Fruit fly (Drosophila melanogaster) whole organism, embryonic: ENCODE measurements around the gene Dhc62B.

Source experiments
- Atf-2 ChIP-seq: fragments of 200-800 bp; sonication (Bioruptor generic); optimal IDR thresholded peaks from 2 replicates; lab custom pipeline; 2016; ENCODE audit warnings: missing biosample characterization, missing genetic modification characterization
- CG10274 ChIP-seq: fragments of 200-800 bp; sonication (Bioruptor generic); optimal IDR thresholded peaks from 3 replicates; lab custom pipeline; 2017; ENCODE audit warnings: missing biosample characterization, mild to moderate bottlenecking, missing genetic modification characterization
- CG10654 ChIP-seq: fragments of 200-800 bp; sonication (Bioruptor generic); optimal IDR thresholded peaks from 2 replicates; lab custom pipeline; 2016; ENCODE audit warnings: missing biosample characterization, missing genetic modification characterization
- CG11247 ChIP-seq: fragments of 200-800 bp; sonication (Bioruptor generic); IDR thresholded peaks from 2 replicates; pipeline ENCODE4 v1.3.6; 2022; ENCODE audit warnings: missing biosample characterization, missing genetic modification characterization
- CG13287 ChIP-seq: fragments of 200-800 bp; sonication (Bioruptor generic); IDR thresholded peaks from 2 replicates; pipeline ENCODE4 v1.3.6; 2022; ENCODE audit warnings: missing biosample characterization, missing genetic modification characterization; ENCODE audit not compliant: partially characterized antibody
- CG13424 ChIP-seq: fragments of 200-800 bp; sonication (Bioruptor generic); optimal IDR thresholded peaks from 2 replicates; lab custom pipeline; 2019; ENCODE audit warnings: missing biosample characterization, mild to moderate bottlenecking, missing genetic modification characterization, moderate library complexity
- CG13624 ChIP-seq: fragments of 200-800 bp; sonication (Bioruptor generic); optimal IDR thresholded peaks from 2 replicates; lab custom pipeline; 2016; ENCODE audit warnings: missing biosample characterization, missing genetic modification characterization
- CG13775 ChIP-seq: fragments of 200-800 bp; sonication (Bioruptor generic); optimal IDR thresholded peaks from 3 replicates; lab custom pipeline; 2017; ENCODE audit warnings: missing biosample characterization, mild to moderate bottlenecking, missing genetic modification characterization
- CG15073 ChIP-seq: fragments of 200-800 bp; sonication (Bioruptor generic); optimal IDR thresholded peaks from 2 replicates; lab custom pipeline; 2016; ENCODE audit warnings: missing biosample characterization, missing genetic modification characterization
- CG17328 ChIP-seq: fragments of 200-800 bp; sonication (Bioruptor generic); IDR thresholded peaks from 2 replicates; pipeline ENCODE4 v1.3.6; 2022; ENCODE audit warnings: missing biosample characterization, missing genetic modification characterization
- CG2202 ChIP-seq: fragments of 200-800 bp; sonication (Bioruptor generic); optimal IDR thresholded peaks from 2 replicates; lab custom pipeline; 2018; ENCODE audit warnings: missing biosample characterization, mild to moderate bottlenecking, missing genetic modification characterization
- CG31224 ChIP-seq: fragments of 200-800 bp; sonication (Bioruptor generic); IDR thresholded peaks from 2 replicates; pipeline ENCODE4 v1.3.6; 2022; ENCODE audit warnings: missing biosample characterization, missing genetic modification characterization
- CG4617 ChIP-seq: fragments of 200-800 bp; sonication (Bioruptor generic); optimal IDR thresholded peaks from 3 replicates; lab custom pipeline; 2016; ENCODE audit warnings: missing biosample characterization, missing genetic modification characterization, borderline replicate concordance
- CG6654 ChIP-seq: fragments of 200-800 bp; sonication (Bioruptor generic); optimal IDR thresholded peaks from 2 replicates; lab custom pipeline; 2017; ENCODE audit warnings: missing biosample characterization, mild to moderate bottlenecking, missing genetic modification characterization
- CG7357 ChIP-seq: fragments of 200-800 bp; sonication (Bioruptor generic); IDR thresholded peaks from 3 replicates; pipeline ENCODE4 v1.3.6; 2022; ENCODE audit warnings: missing biosample characterization, missing genetic modification characterization
- CG7745 ChIP-seq: fragments of 200-800 bp; sonication (Bioruptor generic); optimal IDR thresholded peaks from 2 replicates; lab custom pipeline; 2018; ENCODE audit warnings: missing biosample characterization, mild to moderate bottlenecking, missing genetic modification characterization, moderate library complexity
- CG7928 ChIP-seq: fragments of 200-800 bp; sonication (Bioruptor generic); optimal IDR thresholded peaks from 2 replicates; lab custom pipeline; 2017; ENCODE audit warnings: missing biosample characterization, mild to moderate bottlenecking, missing genetic modification characterization
- CG8089 ChIP-seq: fragments of 200-800 bp; sonication (Bioruptor generic); optimal IDR thresholded peaks from 3 replicates; lab custom pipeline; 2016; ENCODE audit warnings: missing biosample characterization, missing genetic modification characterization
- Dek ChIP-seq: fragments of 200-800 bp; sonication (Bioruptor generic); optimal IDR thresholded peaks from 3 replicates; lab custom pipeline; 2019; ENCODE audit warnings: missing biosample characterization, mild to moderate bottlenecking, missing genetic modification characterization, moderate library complexity
- Dll ChIP-seq: fragments of 200-800 bp; sonication (Bioruptor generic); IDR thresholded peaks from 4 replicates; pipeline ENCODE4 v1.3.6; 2022; ENCODE audit warnings: missing biosample characterization, missing genetic modification characterization; ENCODE audit not compliant: partially characterized antibody
- Drgx ChIP-seq: fragments of 200-800 bp; sonication (Bioruptor generic); IDR thresholded peaks from 2 replicates; pipeline ENCODE4 v1.3.6; 2022; ENCODE audit warnings: missing biosample characterization, missing genetic modification characterization
- MBD-R2 ChIP-seq: fragments of 200-800 bp; sonication (Bioruptor generic); IDR thresholded peaks from 2 replicates; pipeline ENCODE4 v1.3.6; 2022; ENCODE audit warnings: missing biosample characterization, missing genetic modification characterization
- MTF-1 ChIP-seq: fragments of 200-800 bp; sonication (Bioruptor generic); optimal IDR thresholded peaks from 2 replicates; lab custom pipeline; 2018; ENCODE audit warnings: missing biosample characterization, mild to moderate bottlenecking, missing genetic modification characterization, borderline replicate concordance
- Mad ChIP-seq: fragments of 200-800 bp; sonication (Bioruptor generic); optimal IDR thresholded peaks from 2 replicates; lab custom pipeline; 2016; ENCODE audit warnings: missing biosample characterization, missing genetic modification characterization
- NC2β ChIP-seq: fragments of 200-800 bp; sonication (Bioruptor generic); optimal IDR thresholded peaks from 2 replicates; lab custom pipeline; 2016; ENCODE audit warnings: missing biosample characterization, missing genetic modification characterization
- Scr ChIP-seq: fragments of 200-800 bp; sonication (Bioruptor generic); IDR thresholded peaks from 2 replicates; pipeline ENCODE4 v1.3.6; 2022; ENCODE audit warnings: missing biosample characterization, missing genetic modification characterization; ENCODE audit not compliant: partially characterized antibody
- ap ChIP-seq: fragments of 200-800 bp; sonication (Bioruptor generic); IDR thresholded peaks from 2 replicates; pipeline ENCODE4 v1.3.6; 2022; ENCODE audit warnings: missing biosample characterization, missing genetic modification characterization
- bbx ChIP-seq: fragments of 200-800 bp; sonication (Bioruptor generic); IDR thresholded peaks from 2 replicates; pipeline ENCODE4 v1.3.6; 2022; ENCODE audit warnings: missing biosample characterization, missing genetic modification characterization; ENCODE audit not compliant: partially characterized antibody
- bowl ChIP-seq: fragments of 200-800 bp; sonication (Bioruptor generic); IDR thresholded peaks from 2 replicates; pipeline ENCODE4 v1.3.6; 2022; ENCODE audit warnings: missing biosample characterization, missing genetic modification characterization
- dati ChIP-seq: fragments of 200-800 bp; sonication (Bioruptor generic); IDR thresholded peaks from 2 replicates; pipeline ENCODE4 v1.3.6; 2022; ENCODE audit warnings: missing biosample characterization, missing genetic modification characterization
- dysf ChIP-seq: fragments of 200-800 bp; sonication (Bioruptor generic); IDR thresholded peaks from 3 replicates; pipeline ENCODE4 v1.3.6; 2022; ENCODE audit warnings: missing biosample characterization, missing genetic modification characterization
- gce ChIP-seq: fragments of 200-800 bp; sonication (Bioruptor generic); IDR thresholded peaks from 3 replicates; pipeline ENCODE4 v1.3.6; 2022; ENCODE audit warnings: missing biosample characterization, missing genetic modification characterization
- gcm ChIP-seq: fragments of 200-800 bp; sonication (Bioruptor generic); optimal IDR thresholded peaks from 2 replicates; lab custom pipeline; 2019; ENCODE audit warnings: missing biosample characterization, mild to moderate bottlenecking, missing genetic modification characterization, moderate library complexity
- hkb ChIP-seq, 2 experiments: fragments of 200-800 bp in 1 of 2; fragments of >200 bp in 1 of 2; sonication (Bioruptor generic) in 1 of 2; IDR thresholded peaks in 1 of 2; optimal IDR thresholded peaks in 1 of 2; 2 replicates each; pipeline versions ENCODE4 v1.3.6 to Lab custom; 2017 to 2022; ENCODE audit warnings: missing biosample characterization in 1 of 2, missing genetic modification characterization in 1 of 2
- jumu ChIP-seq: fragments of 200-800 bp; sonication (Bioruptor generic); optimal IDR thresholded peaks from 3 replicates; lab custom pipeline; 2016; ENCODE audit warnings: missing biosample characterization, missing genetic modification characterization
- kay ChIP-seq: fragments of 200-800 bp; sonication (Bioruptor generic); optimal IDR thresholded peaks from 2 replicates; lab custom pipeline; 2016; ENCODE audit warnings: missing biosample characterization, missing genetic modification characterization
- mam ChIP-seq: fragments of 200-800 bp; sonication (Bioruptor generic); optimal IDR thresholded peaks from 3 replicates; lab custom pipeline; 2016; ENCODE audit warnings: missing biosample characterization, missing genetic modification characterization
- nau ChIP-seq: fragments of 200-800 bp; sonication (Bioruptor generic); optimal IDR thresholded peaks from 3 replicates; lab custom pipeline; 2017; ENCODE audit warnings: missing biosample characterization, mild to moderate bottlenecking, missing genetic modification characterization, missing genetic modification reagents
- pb ChIP-seq: fragments of 200-800 bp; sonication (Bioruptor generic); optimal IDR thresholded peaks from 3 replicates; lab custom pipeline; 2016; ENCODE audit warnings: missing biosample characterization, missing genetic modification characterization
- phol ChIP-seq: fragments of 200-800 bp; sonication (Bioruptor generic); optimal IDR thresholded peaks from 3 replicates; lab custom pipeline; 2018; ENCODE audit warnings: missing biosample characterization, mild to moderate bottlenecking, missing genetic modification characterization, moderate library complexity
- ranshi ChIP-seq: fragments of 200-800 bp; sonication (Bioruptor generic); IDR thresholded peaks from 2 replicates; pipeline ENCODE4 v1.3.6; 2022; ENCODE audit warnings: missing biosample characterization, missing genetic modification characterization
- slou ChIP-seq: fragments of 200-800 bp; sonication (Bioruptor generic); optimal IDR thresholded peaks from 3 replicates; lab custom pipeline; 2016; ENCODE audit warnings: missing biosample characterization, missing genetic modification characterization
- so ChIP-seq: fragments of 200-800 bp; sonication (Bioruptor generic); IDR thresholded peaks from 3 replicates; pipeline ENCODE4 v1.3.6; 2022; ENCODE audit warnings: missing biosample characterization, missing genetic modification characterization
- sob ChIP-seq: fragments of 200-800 bp; sonication (Bioruptor generic); IDR thresholded peaks from 2 replicates; pipeline ENCODE4 v1.3.6; 2022; ENCODE audit warnings: missing biosample characterization, missing genetic modification characterization
- tgo ChIP-seq: fragments of 200-800 bp; sonication (Bioruptor generic); IDR thresholded peaks from 3 replicates; pipeline ENCODE4 v1.3.6; 2022; ENCODE audit warnings: missing biosample characterization, missing genetic modification characterization
- usp ChIP-seq: fragments of >200 bp; optimal IDR thresholded peaks from 2 replicates; lab custom pipeline; 2017; ENCODE audit warnings: missing biosample characterization, missing genetic modification characterization
- vfl ChIP-seq: fragments of 200-800 bp; sonication (Bioruptor generic); optimal IDR thresholded peaks from 2 replicates; lab custom pipeline; 2016; ENCODE audit warnings: missing biosample characterization, missing genetic modification characterization
- z ChIP-seq: fragments of 200-800 bp; sonication (Bioruptor generic); IDR thresholded peaks from 3 replicates; pipeline ENCODE4 v1.3.6; 2022; ENCODE audit warnings: missing biosample characterization, missing genetic modification characterization
- zen ChIP-seq: fragments of 200-800 bp; sonication (Bioruptor generic); optimal IDR thresholded peaks from 3 replicates; lab custom pipeline; 2018; ENCODE audit warnings: missing biosample characterization, mild to moderate bottlenecking, missing genetic modification characterization, moderate library complexity

Gene Dhc62B

DNA sequence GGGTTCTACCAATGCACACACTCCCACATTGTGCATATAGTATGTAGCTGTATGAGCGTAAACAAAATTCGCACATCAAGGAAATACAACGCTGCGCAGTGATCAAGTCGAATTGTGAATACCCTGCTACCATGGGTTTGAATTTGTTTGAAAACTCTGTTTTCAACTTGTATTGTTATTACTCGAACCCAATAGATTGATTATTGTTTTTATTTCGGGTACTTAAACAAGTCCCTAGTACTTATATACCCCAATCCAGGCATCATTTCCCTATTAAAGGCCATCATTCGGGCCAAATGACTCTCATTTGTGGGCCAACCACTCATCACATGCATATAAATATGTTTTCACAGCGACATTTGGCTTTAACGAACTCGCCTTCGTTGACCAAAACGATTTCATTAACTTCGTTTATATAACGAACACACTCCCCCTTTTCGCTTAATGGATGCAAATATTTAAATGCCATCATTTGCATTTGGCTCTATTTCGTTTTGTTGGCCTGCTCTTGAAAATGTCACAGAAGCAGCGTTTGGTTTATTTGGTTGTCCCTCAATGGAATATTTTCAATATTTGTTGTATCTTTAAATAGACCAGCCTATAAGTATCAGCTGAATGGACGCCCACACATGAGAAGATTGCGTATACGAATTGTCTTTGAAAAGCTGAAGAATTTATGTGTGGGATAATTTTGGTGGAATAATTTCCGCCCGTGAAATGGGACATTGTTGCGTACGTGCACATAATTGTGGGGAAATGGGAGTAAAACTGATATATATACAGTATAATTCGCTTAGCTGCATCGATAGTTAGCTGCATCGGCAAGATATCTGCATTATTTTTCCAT, 31.2 kb downstream of the Dhc62B start (continued):
- TF ChIP-seq MTF-1 (no peak), slou (GFP tag; lab: Kevin White, UChicago) (no peak), phol (tag; lab: Kevin White, UChicago) (no peak), z (no peak), vfl (GFP tag; lab: Kevin White, UChicago) (peak; percentile 11), pb (peak; percentile 32), hkb (optimal IDR thresholded peaks at IDR 0.05; lab: Kevin White, UChicago) (no peak), hkb (GFP tag; IDR thresholded peaks at IDR 0.05; lab: Robert Waterston, UW) (peak; percentile 52), usp (GFP tag; lab: Kevin White, UChicago) (no peak), Scr (no peak), dati (GFP tag; lab: Robert Waterston, UW) (no peak), Atf-2 (GFP tag; lab: Kevin White, UChicago) (peak; percentile 40), so (peak; percentile 81), CG7745 (tag; lab: Kevin White, UChicago) (no peak), gce (GFP tag; lab: Robert Waterston, UW) (peak; percentile 71; the same call in 1 of the 3 replicates), CG4617 (GFP tag; lab: Kevin White, UChicago) (no peak), zen (tag; lab: Kevin White, UChicago) (no peak), kay (GFP tag; lab: Kevin White, UChicago) (peak; percentile 37), CG13775 (GFP tag; lab: Kevin White, UChicago) (no peak), ap (peak; percentile 79), MBD-R2 (GFP tag; lab: Robert Waterston, UW) (no peak; the same call in 1 of the 2 replicates), CG13424 (tag; lab: Kevin White, UChicago) (peak; percentile 76), gcm (GFP tag; lab: Kevin White, UChicago) (no peak), bowl (peak; percentile 74; the same call in 1 of the 2 replicates), CG10654 (GFP tag; lab: Kevin White, UChicago) (no peak), CG15073 (GFP tag; lab: Kevin White, UChicago) (no peak), CG17328 (GFP tag; lab: Robert Waterston, UW) (peak; percentile 73; the same call in 1 of the 2 replicates), CG2202 (tag; lab: Kevin White, UChicago) (no peak), ranshi (GFP tag; lab: Robert Waterston, UW) (0 out of 2 replicates have a peak, but pooled peaks have one; percentile 11), CG11247 (GFP tag; lab: Robert Waterston, UW) (peak; percentile 71), Dek (tag; lab: Kevin White, UChicago) (peak; percentile 63), jumu (GFP tag; lab: Kevin White, UChicago) (peak; percentile 11), dysf (GFP tag; lab: Robert Waterston, UW) (peak; percentile 88), bbx (GFP tag; lab: Robert Waterston, UW) (no peak), sob (GFP tag; lab: Robert Waterston, UW) (peak; percentile 77), CG7928 (no peak), Drgx (GFP tag; lab: Robert Waterston, UW) (peak; percentile 52), nau (GFP tag; lab: Kevin White, UChicago) (no peak), Dll (GFP tag; lab: Robert Waterston, UW) (no peak), tgo (peak; percentile 86), CG13287 (GFP tag; lab: Robert Waterston, UW) (no peak), CG8089 (GFP tag; lab: Kevin White, UChicago) (peak; percentile 17), NC2β (no peak), CG6654 (GFP tag; lab: Kevin White, UChicago) (no peak), CG31224 (GFP tag; lab: Robert Waterston, UW) (peak; percentile 67), mam (GFP tag; lab: Kevin White, UChicago) (peak; percentile 67), Mad (peak; percentile 42), CG7357 (GFP tag; lab: Robert Waterston, UW) (peak; percentile 66; the same call in 2 of the 3 replicates), CG13624 (GFP tag; lab: Kevin White, UChicago) (peak; percentile 79), CG10274 (GFP tag; lab: Kevin White, UChicago) (no peak)
